Fruit fly (Drosophila melanogaster): ENCODE measurements around the gene CG11327.

Gene CG11327

dm6 chr2L:6647103-6647711 is 39.3 kb downstream of the CG11327 start (continued):
- TF ChIP-seq Taf1 (GFP tag; IDR thresholded peaks at IDR 0.05) (peak; percentile 88), yki (optimal IDR thresholded peaks at IDR 0.05) (no peak), fru (optimal IDR thresholded peaks at IDR 0.05) (no peak), CG4328 (GFP tag; optimal IDR thresholded peaks at IDR 0.05) (peak; percentile 97), Trl (optimal IDR thresholded peaks at IDR 0.05) (peak; percentile 69 to 89), Trl (GFP tag; optimal IDR thresholded peaks at IDR 0.05) (peak; percentile 99), zen (tag; optimal IDR thresholded peaks at IDR 0.05) (peak; percentile 97), HLH54F (GFP tag; optimal IDR thresholded peaks at IDR 0.05) (peak; percentile 97), her (GFP tag; optimal IDR thresholded peaks at IDR 0.05) (peak; percentile 97), ken (GFP tag; IDR thresholded peaks at IDR 0.05) (peak; percentile 96), CG12299 (tag; optimal IDR thresholded peaks at IDR 0.05) (peak; percentile 97), mld (GFP tag; IDR thresholded peaks at IDR 0.05; ENCODE audit: partially characterized antibody) (no peak), PHDP (tag; optimal IDR thresholded peaks at IDR 0.05) (peak; percentile 99), Elba2 (GFP tag; optimal IDR thresholded peaks at IDR 0.05) (peak; percentile 65), fd96Cb (tag; optimal IDR thresholded peaks at IDR 0.05) (peak; percentile 98), Hand (GFP tag; optimal IDR thresholded peaks at IDR 0.05) (peak; percentile 95), CG30020 (tag; optimal IDR thresholded peaks at IDR 0.05) (peak; percentile 86), ara (GFP tag; IDR thresholded peaks at IDR 0.05) (peak; percentile 97), Side (GFP tag; optimal IDR thresholded peaks at IDR 0.05) (peak; percentile 98), CG8290 (GFP tag; optimal IDR thresholded peaks at IDR 0.05) (peak; percentile 97), CG8290 (tag; optimal IDR thresholded peaks at IDR 0.05) (peak; percentile 90 to 97), CG43689 (GFP tag; IDR thresholded peaks at IDR 0.05) (peak; percentile 93), Dll (GFP tag; IDR thresholded peaks at IDR 0.05; ENCODE audit: partially characterized antibody) (peak; percentile 37; the same call in 1 of the 4 replicates), CG3065 (GFP tag; optimal IDR thresholded peaks at IDR 0.05) (peak; percentile 97), CG2875 (GFP tag; optimal IDR thresholded peaks at IDR 0.05) (peak; percentile 99), B-H1 (GFP tag; IDR thresholded peaks at IDR 0.05) (peak; percentile 97), CG11093 (GFP tag; IDR thresholded peaks at IDR 0.05) (peak; percentile 94), corto (GFP tag; optimal IDR thresholded peaks at IDR 0.05) (peak; percentile 60), CG2120 (GFP tag; optimal IDR thresholded peaks at IDR 0.05) (peak; percentile 98), CG10565 (GFP tag; optimal IDR thresholded peaks at IDR 0.05) (peak; percentile 95), dysf (GFP tag; IDR thresholded peaks at IDR 0.05) (peak; percentile 98), inv (GFP tag; IDR thresholded peaks at IDR 0.05; ENCODE audit: partially characterized antibody) (peak; percentile 23; the same call in 1 of the 2 replicates), vnd (GFP tag; IDR thresholded peaks at IDR 0.05; ENCODE audit: partially characterized antibody) (0 out of 3 replicates have a peak, but pooled peaks have one; percentile 36), Six4 (GFP tag; optimal IDR thresholded peaks at IDR 0.05) (peak; percentile 99), gro (GFP tag; optimal IDR thresholded peaks at IDR 0.05) (peak; percentile 98), prd (optimal IDR thresholded peaks at IDR 0.05) (no peak), prd (GFP tag; IDR thresholded peaks at IDR 0.05) (peak; percentile 99), CG11247 (GFP tag; IDR thresholded peaks at IDR 0.05) (peak; percentile 92), unpg (GFP tag; optimal IDR thresholded peaks at IDR 0.05) (peak; percentile 99), dmrt99B (tag; optimal IDR thresholded peaks at IDR 0.05) (peak; percentile 99), chm (GFP tag; IDR thresholded peaks at IDR 0.05) (peak; percentile 97), B-H2 (GFP tag; optimal IDR thresholded peaks at IDR 0.05) (peak; percentile 93), ems (GFP tag; optimal IDR thresholded peaks at IDR 0.05) (peak; percentile 99), Atf6 (GFP tag; IDR thresholded peaks at IDR 0.05) (peak; percentile 98), Ravus (GFP tag; IDR thresholded peaks at IDR 0.05) (peak; percentile 91), HLH4C (GFP tag; IDR thresholded peaks at IDR 0.05; ENCODE audit: partially characterized antibody) (peak; percentile 60; the same call in 2 of the 3 replicates), CG9817 (tag; optimal IDR thresholded peaks at IDR 0.05) (peak; percentile 95), CG15269 (tag; optimal IDR thresholded peaks at IDR 0.05) (peak; percentile 99), phol (tag; optimal IDR thresholded peaks at IDR 0.05) (peak; percentile 98), CG18619 (GFP tag; optimal IDR thresholded peaks at IDR 0.05) (peak; percentile 97), ase (GFP tag; IDR thresholded peaks at IDR 0.05) (peak; percentile 97)

Measured in whole organism, embryonic.